Fruit fly (Drosophila melanogaster) whole organism, pupa: ENCODE data around the gene Cpr65Av.
A peak's percentile ranks its signal among the peaks of the same experiment; 100 is the strongest.

ENCODE experiments used
- CG10348 ChIP-seq: fragments of 200-800 bp; sonication (Bioruptor generic); IDR thresholded peaks from 2 replicates; pipeline ENCODE4 v1.3.6; 2022; ENCODE audit warnings: missing biosample characterization, missing genetic modification characterization
- CG12605 ChIP-seq: fragments of 200-800 bp; sonication (Bioruptor generic); IDR thresholded peaks from 2 replicates; pipeline ENCODE4 v1.3.6; 2022; ENCODE audit warnings: missing biosample characterization, missing genetic modification characterization
- CG13204 ChIP-seq: fragments of 200-800 bp; sonication (Bioruptor generic); optimal IDR thresholded peaks from 2 replicates; lab custom pipeline; 2018; ENCODE audit warnings: missing biosample characterization, mild to moderate bottlenecking, missing genetic modification characterization, moderate library complexity
- CG14655 ChIP-seq: fragments of 200-800 bp; sonication (Bioruptor generic); optimal IDR thresholded peaks from 3 replicates; lab custom pipeline; 2017; ENCODE audit warnings: mild to moderate bottlenecking, missing biosample characterization, missing genetic modification reagents, missing genetic modification characterization
- CG15710 ChIP-seq: fragments of 200-800 bp; sonication (Bioruptor generic); optimal IDR thresholded peaks from 2 replicates; lab custom pipeline; 2018; ENCODE audit warnings: missing biosample characterization, mild to moderate bottlenecking, missing genetic modification characterization, moderate library complexity
- CG17806 ChIP-seq: fragments of 200-800 bp; sonication (Bioruptor generic); optimal IDR thresholded peaks from 2 replicates; lab custom pipeline; 2018; ENCODE audit warnings: missing biosample characterization, mild to moderate bottlenecking, missing genetic modification characterization, moderate library complexity
- CG32121 ChIP-seq: fragments of 200-800 bp; sonication (Bioruptor generic); IDR thresholded peaks from 2 replicates; pipeline ENCODE4 v1.3.6; 2022; ENCODE audit warnings: missing biosample characterization, missing genetic modification characterization
- CG34367 ChIP-seq: fragments of 200-800 bp; sonication (Bioruptor generic); optimal IDR thresholded peaks from 2 replicates; lab custom pipeline; 2018; ENCODE audit warnings: missing biosample characterization, mild to moderate bottlenecking, missing genetic modification characterization
- CG4496 ChIP-seq: fragments of 200-800 bp; sonication (Bioruptor generic); IDR thresholded peaks from 3 replicates; pipeline ENCODE4 v1.3.6; 2022; ENCODE audit warnings: missing biosample characterization, missing genetic modification characterization
- CG8159 ChIP-seq: fragments of 200-800 bp; sonication (Bioruptor generic); optimal IDR thresholded peaks from 3 replicates; lab custom pipeline; 2018; ENCODE audit warnings: missing biosample characterization, mild to moderate bottlenecking, missing genetic modification characterization, moderate library complexity
- CG8301 ChIP-seq: fragments of 200-800 bp; sonication (Bioruptor generic); optimal IDR thresholded peaks from 2 replicates; lab custom pipeline; 2018; ENCODE audit warnings: missing biosample characterization, mild to moderate bottlenecking, missing genetic modification characterization
- CG9948 ChIP-seq: fragments of 200-800 bp; sonication (Bioruptor generic); optimal IDR thresholded peaks from 2 replicates; lab custom pipeline; 2018; ENCODE audit warnings: missing biosample characterization, mild to moderate bottlenecking, missing genetic modification characterization, moderate library complexity
- D1 ChIP-seq: fragments of 200-800 bp; sonication (Bioruptor generic); optimal IDR thresholded peaks from 2 replicates; lab custom pipeline; 2018; ENCODE audit warnings: missing biosample characterization, mild to moderate bottlenecking, missing genetic modification characterization, moderate library complexity
- EcR ChIP-seq: fragments of 200-800 bp; sonication (Bioruptor generic); optimal IDR thresholded peaks from 3 replicates; lab custom pipeline; 2019; ENCODE audit warnings: missing biosample characterization, missing genetic modification characterization, mild to moderate bottlenecking, moderate library complexity, missing genetic modification reagents
- Ets98B ChIP-seq: fragments of 200-800 bp; sonication (Bioruptor generic); IDR thresholded peaks from 2 replicates; pipeline ENCODE4 v1.3.6; 2022; ENCODE audit warnings: missing biosample characterization, missing genetic modification characterization
- Pif1A ChIP-seq: fragments of 200-800 bp; sonication (Bioruptor generic); optimal IDR thresholded peaks from 3 replicates; lab custom pipeline; 2016; ENCODE audit warnings: missing biosample characterization, missing genetic modification characterization
- Pif1B ChIP-seq: fragments of 200-800 bp; sonication (Bioruptor generic); optimal IDR thresholded peaks from 3 replicates; lab custom pipeline; 2016; ENCODE audit warnings: missing biosample characterization, missing genetic modification characterization
- Snoo ChIP-seq: fragments of 200-800 bp; sonication (Bioruptor generic); optimal IDR thresholded peaks from 3 replicates; lab custom pipeline; 2017; ENCODE audit warnings: missing biosample characterization, mild to moderate bottlenecking, missing genetic modification characterization, inconsistent platforms
- fd96Ca ChIP-seq: fragments of 200-800 bp; sonication (Bioruptor generic); IDR thresholded peaks from 3 replicates; pipeline ENCODE4 v1.3.6; 2022; ENCODE audit warnings: missing biosample characterization, missing genetic modification characterization
- gl ChIP-seq: fragments of 200-800 bp; sonication (Bioruptor generic); optimal IDR thresholded peaks from 2 replicates; lab custom pipeline; 2018; ENCODE audit warnings: missing biosample characterization, mild to moderate bottlenecking, missing genetic modification characterization
- rn ChIP-seq: fragments of 200-800 bp; sonication (Bioruptor generic); IDR thresholded peaks from 2 replicates; pipeline ENCODE4 v1.3.6; 2022; ENCODE audit warnings: missing biosample characterization, missing genetic modification characterization

Gene Cpr65Av

DNA sequence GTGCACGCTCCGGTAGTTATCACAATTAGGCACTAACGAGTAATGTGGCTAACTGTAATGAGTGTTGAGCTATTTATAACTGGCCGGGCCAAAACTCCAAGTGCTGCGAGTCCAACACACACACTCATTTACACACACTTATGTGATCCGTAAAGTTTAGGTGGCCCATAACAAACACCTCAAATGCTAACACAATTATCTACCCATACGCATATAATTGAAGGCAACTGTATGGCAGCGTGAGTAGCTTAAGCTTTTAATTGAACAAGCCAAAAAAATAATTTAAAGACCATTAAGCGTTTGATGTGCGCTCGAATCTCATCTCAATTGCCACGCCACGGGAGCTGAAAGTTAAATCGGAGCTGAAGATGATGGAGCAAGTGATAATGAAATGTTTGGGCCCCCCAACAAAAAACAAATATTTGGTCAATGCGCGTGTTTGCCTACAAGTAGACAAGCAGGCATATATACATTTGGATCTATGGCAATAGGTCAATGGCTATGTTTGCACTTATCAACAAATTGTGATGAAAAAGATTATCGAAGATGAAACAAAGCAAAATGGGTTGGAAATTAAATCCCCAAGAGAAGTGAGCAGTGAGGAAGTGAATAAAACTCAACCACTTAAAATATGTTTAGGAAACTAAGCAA is at the start of gene Cpr65Av:
Gene Cpr65Av (minus strand): TSS at position 51 of the 651 bp plus-strand sequence.
- TF ChIP-seq Pif1B (GFP tag; lab: Kevin White, UChicago) (no peak), CG12605 (no peak), CG8159 (tag; lab: Kevin White, UChicago) (no peak), EcR (GFP tag; lab: Kevin White, UChicago) (no peak), CG14655 (GFP tag; lab: Kevin White, UChicago) (no peak), fd96Ca (GFP tag; lab: Robert Waterston, UW) (no peak), CG15710 (tag; lab: Kevin White, UChicago) (no peak), CG13204 (no peak), CG17806 (tag; lab: Kevin White, UChicago) (no peak), CG32121 (GFP tag; lab: Robert Waterston, UW) (no peak), CG34367 (tag; lab: Kevin White, UChicago) (no peak), D1 (tag; lab: Kevin White, UChicago) (no peak)

DNA sequence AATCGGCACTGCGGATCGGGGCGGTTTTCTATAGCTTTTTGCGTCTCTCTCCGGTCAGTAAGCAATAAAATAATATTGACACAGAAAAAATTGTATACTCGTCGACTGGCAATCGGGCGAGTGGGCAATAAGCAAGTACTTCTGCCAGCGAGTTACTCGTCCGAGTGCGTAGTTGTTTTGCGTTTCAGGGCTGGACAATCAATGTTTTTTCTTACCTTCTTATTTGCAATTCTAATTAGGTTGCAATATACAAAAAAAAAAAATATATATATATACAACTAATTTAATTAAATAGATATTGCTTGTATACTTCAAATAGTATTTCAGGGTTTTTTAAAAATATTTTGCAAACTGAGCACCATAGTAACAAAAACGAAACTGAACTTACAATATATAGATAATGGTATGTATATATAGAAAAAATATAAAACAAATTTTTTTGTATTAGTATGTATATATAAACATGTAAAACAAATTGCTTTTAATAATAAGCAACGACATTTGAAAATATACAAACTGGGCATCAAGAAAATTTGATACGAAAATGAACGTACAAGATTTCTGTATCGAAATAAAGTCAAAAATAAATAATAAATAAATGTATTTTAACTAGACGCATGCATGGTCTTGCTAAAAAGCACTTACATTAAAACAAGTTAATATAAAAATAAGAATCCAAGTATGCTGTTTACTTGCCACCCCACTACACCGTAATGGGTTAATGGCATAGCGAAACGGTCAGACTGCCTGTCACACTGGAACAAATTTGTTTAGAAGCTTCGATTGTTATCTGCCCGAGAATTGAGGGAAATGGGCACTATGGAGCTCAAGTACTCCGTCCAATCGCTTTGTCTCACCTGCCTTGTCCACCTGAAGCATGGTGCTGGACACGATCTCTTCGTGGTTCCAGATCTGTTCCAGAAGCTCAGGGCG is 49.5 kb upstream of the Cpr65Av start, which contains the start of the genes D19A and CG7386:
Gene D19A (minus strand): TSS at position 129 of the 933 bp plus-strand sequence.
Gene CG7386 (plus strand): TSS at position 751 of the 933 bp plus-strand sequence.
- TF ChIP-seq Pif1A (GFP tag; lab: Kevin White, UChicago): no peak
- TF ChIP-seq CG34367 (tag; lab: Kevin White, UChicago): no peak
- peak; percentile 9 for TF ChIP-seq CG8301 (tag; lab: Kevin White, UChicago)
- peak; percentile 59 for TF ChIP-seq Ets98B (GFP tag; lab: Robert Waterston, UW)
- peak; percentile 43; the same call in 1 of the 2 replicates for TF ChIP-seq rn
- TF ChIP-seq CG9948: peak; percentile 11
- TF ChIP-seq CG8159 (tag; lab: Kevin White, UChicago): peak; percentile 52
- peak; percentile 30; the same call in 1 of the 3 replicates for TF ChIP-seq fd96Ca (GFP tag; lab: Robert Waterston, UW)
- no peak for TF ChIP-seq gl (tag; lab: Kevin White, UChicago)
- TF ChIP-seq CG15710 (tag; lab: Kevin White, UChicago): peak; percentile 28
- no peak for TF ChIP-seq CG10348
- no peak for TF ChIP-seq Pif1B (GFP tag; lab: Kevin White, UChicago)
- peak; percentile 38; the same call in 1 of the 2 replicates for TF ChIP-seq CG32121 (GFP tag; lab: Robert Waterston, UW)
- peak; percentile 1 for TF ChIP-seq EcR (GFP tag; lab: Kevin White, UChicago)
- peak; percentile 48; the same call in 1 of the 2 replicates for TF ChIP-seq CG12605
- no peak for TF ChIP-seq D1 (tag; lab: Kevin White, UChicago)
- TF ChIP-seq CG17806 (tag; lab: Kevin White, UChicago): peak; percentile 22
- no peak for TF ChIP-seq CG14655 (GFP tag; lab: Kevin White, UChicago)
- no peak for TF ChIP-seq CG13204
- peak; percentile 77 for TF ChIP-seq CG4496 (GFP tag; lab: Robert Waterston, UW)
- TF ChIP-seq Snoo (tag; lab: Kevin White, UChicago): peak; percentile 11

DNA sequence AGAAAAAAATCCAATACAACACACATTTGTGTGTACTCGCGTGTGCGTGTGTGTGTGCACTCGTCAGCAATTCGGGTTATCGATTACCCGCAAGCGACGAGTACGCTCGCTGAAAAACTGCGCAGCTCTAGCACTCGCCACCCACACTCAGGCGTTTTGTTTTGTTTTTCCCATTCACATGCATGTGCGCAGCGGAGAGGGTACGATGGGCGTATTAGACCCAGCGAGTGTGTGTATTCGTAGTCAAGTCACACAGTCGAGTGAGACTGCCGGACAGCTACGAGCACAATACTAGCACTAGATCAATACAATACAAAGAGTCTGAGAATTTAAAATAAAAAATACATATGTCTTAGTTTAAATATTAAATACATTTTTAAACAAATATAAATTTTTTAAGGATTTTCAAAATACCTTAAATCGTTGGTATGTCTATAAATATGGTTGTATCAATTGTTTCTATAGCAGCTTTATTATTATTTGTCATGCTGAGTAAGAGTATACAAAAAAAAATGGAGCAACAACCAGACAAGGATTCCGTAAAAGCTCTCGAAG is 45.2 kb upstream of the Cpr65Av start, which contains the start of the genes D19B and CG43293:
Gene D19B (minus strand): TSS at position 37 of the 555 bp plus-strand sequence.
Gene CG43293 (plus strand): TSS at position 306 of the 555 bp plus-strand sequence.
- TF ChIP-seq CG10348 (peak; percentile 36; the same call in 1 of the 2 replicates), CG13204 (no peak), CG12605 (peak; percentile 91), Pif1B (GFP tag; lab: Kevin White, UChicago) (peak; percentile 93), Snoo (tag; lab: Kevin White, UChicago) (peak; percentile 84), CG8159 (tag; lab: Kevin White, UChicago) (peak; percentile 82), CG17806 (tag; lab: Kevin White, UChicago) (peak; percentile 82), rn (peak; percentile 86), Ets98B (GFP tag; lab: Robert Waterston, UW) (peak; percentile 94), CG32121 (GFP tag; lab: Robert Waterston, UW) (peak; percentile 92), EcR (GFP tag; lab: Kevin White, UChicago) (no peak), CG4496 (GFP tag; lab: Robert Waterston, UW) (peak; percentile 92), CG34367 (tag; lab: Kevin White, UChicago) (peak; percentile 81), CG8301 (tag; lab: Kevin White, UChicago) (peak; percentile 80), D1 (tag; lab: Kevin White, UChicago) (no peak), CG9948 (peak; percentile 81), fd96Ca (GFP tag; lab: Robert Waterston, UW) (peak; percentile 92), Pif1A (GFP tag; lab: Kevin White, UChicago) (no peak), gl (tag; lab: Kevin White, UChicago) (peak; percentile 76), CG15710 (tag; lab: Kevin White, UChicago) (peak; percentile 81), CG14655 (GFP tag; lab: Kevin White, UChicago) (peak; percentile 88)
- TF ChIP-seq, all 21 proteins: peak for 17

DNA sequence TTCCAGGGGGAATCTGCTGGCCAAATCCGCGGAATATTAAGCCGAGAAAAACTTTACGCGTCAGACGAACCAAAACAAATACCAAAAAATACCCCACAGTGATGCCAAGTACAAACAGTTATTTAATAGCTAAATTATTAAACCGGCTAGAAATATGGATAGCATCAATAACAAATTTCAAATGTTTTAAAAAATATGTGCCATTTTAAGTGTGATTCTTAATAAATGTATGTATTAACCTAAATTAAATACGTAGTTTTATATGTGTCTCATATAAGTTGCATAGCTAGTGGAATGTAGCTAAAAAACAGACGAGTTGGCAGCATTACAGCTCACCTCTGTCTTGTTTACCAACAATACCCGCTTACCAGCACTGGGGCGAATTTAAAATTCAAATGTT is 42.0 kb upstream of the Cpr65Av start, which contains the start of gene CG10274:
Gene CG10274 (minus strand): TSS at position 54 of the 400 bp plus-strand sequence.
- TF ChIP-seq CG15710 (tag; lab: Kevin White, UChicago) (peak; percentile 72), CG4496 (GFP tag; lab: Robert Waterston, UW) (peak; percentile 59; the same call in 2 of the 3 replicates), Snoo (tag; lab: Kevin White, UChicago) (no peak), CG32121 (GFP tag; lab: Robert Waterston, UW) (peak; percentile 17; the same call in 1 of the 2 replicates), EcR (GFP tag; lab: Kevin White, UChicago) (no peak), Pif1B (GFP tag; lab: Kevin White, UChicago) (no peak), CG8159 (tag; lab: Kevin White, UChicago) (no peak), fd96Ca (GFP tag; lab: Robert Waterston, UW) (no peak), CG12605 (no peak), CG9948 (peak; percentile 52), CG17806 (tag; lab: Kevin White, UChicago) (peak; percentile 40)
